Fruit fly (Drosophila melanogaster) whole organism, adult: Measurements from ENCODE around the gene CG33941.

ENCODE experiments used
- CG11617 ChIP-seq: fragments of 200-800 bp; sonication (Bioruptor generic); optimal IDR thresholded peaks from 2 replicates; lab custom pipeline; 2017; ENCODE audit warnings: mild to moderate bottlenecking, missing biosample characterization, missing genetic modification reagents, missing genetic modification characterization
- CG12768 ChIP-seq: fragments of 200-800 bp; sonication (Bioruptor generic); optimal IDR thresholded peaks from 2 replicates; lab custom pipeline; 2017; ENCODE audit warnings: missing biosample characterization, missing genetic modification characterization, mild to moderate bottlenecking, moderate library complexity, missing genetic modification reagents
- CG14711 ChIP-seq: fragments of 200-800 bp; sonication (Bioruptor generic); optimal IDR thresholded peaks from 2 replicates; lab custom pipeline; 2018; ENCODE audit warnings: missing biosample characterization, mild to moderate bottlenecking, missing genetic modification characterization, moderate library complexity
- CG1620 ChIP-seq: fragments of 200-800 bp; sonication (Bioruptor generic); optimal IDR thresholded peaks from 2 replicates; lab custom pipeline; 2016; ENCODE audit warnings: missing biosample characterization, missing genetic modification characterization
- CG33017 ChIP-seq: fragments of 200-800 bp; sonication (Bioruptor generic); optimal IDR thresholded peaks from 2 replicates; lab custom pipeline; 2018; ENCODE audit warnings: missing biosample characterization, mild to moderate bottlenecking, missing genetic modification characterization, moderate library complexity
- CG5204 ChIP-seq: fragments of 200-800 bp; sonication (Bioruptor generic); optimal IDR thresholded peaks from 2 replicates; lab custom pipeline; 2016; ENCODE audit warnings: missing biosample characterization, missing genetic modification characterization
- CG7045 ChIP-seq: fragments of 200-800 bp; sonication (Bioruptor generic); optimal IDR thresholded peaks from 2 replicates; lab custom pipeline; 2017; ENCODE audit warnings: missing biosample characterization, mild to moderate bottlenecking, missing genetic modification characterization
- CG7101 ChIP-seq: fragments of 200-800 bp; sonication (Bioruptor generic); optimal IDR thresholded peaks from 2 replicates; lab custom pipeline; 2018; ENCODE audit warnings: missing biosample characterization, mild to moderate bottlenecking, missing genetic modification characterization, moderate library complexity
- Clk ChIP-seq: fragments of 200-800 bp; sonication (Bioruptor generic); optimal IDR thresholded peaks from 2 replicates; lab custom pipeline; 2017; ENCODE audit warnings: missing biosample characterization, missing genetic modification characterization
- Crg-1 ChIP-seq: fragments of 200-800 bp; sonication (Bioruptor generic); optimal IDR thresholded peaks from 2 replicates; lab custom pipeline; 2016; ENCODE audit warnings: missing biosample characterization, missing genetic modification characterization
- Hr96 ChIP-seq: fragments of 200-800 bp; sonication (Bioruptor generic); optimal IDR thresholded peaks from 2 replicates; lab custom pipeline; 2016; ENCODE audit warnings: missing biosample characterization, missing genetic modification characterization
- Mnt ChIP-seq: fragments of 200-800 bp; sonication (Bioruptor generic); optimal IDR thresholded peaks from 2 replicates; lab custom pipeline; 2016; ENCODE audit warnings: missing biosample characterization, mild to moderate bottlenecking, missing genetic modification characterization
- bab1 ChIP-seq: fragments of 200-800 bp; sonication (Bioruptor generic); optimal IDR thresholded peaks from 3 replicates; lab custom pipeline; 2019; ENCODE audit warnings: missing biosample characterization, mild to moderate bottlenecking, missing genetic modification characterization, moderate library complexity
- cic ChIP-seq: fragments of 200-800 bp; sonication (Bioruptor generic); optimal IDR thresholded peaks from 2 replicates; lab custom pipeline; 2017; ENCODE audit warnings: missing biosample characterization, mild to moderate bottlenecking, missing genetic modification characterization, moderate library complexity
- cnc ChIP-seq, 2 experiments: fragments of >200 bp; optimal IDR thresholded peaks; 2 replicates each; lab custom pipeline; 2017
- kay ChIP-seq: fragments of 200-800 bp; sonication (Bioruptor generic); peaks from one replicate; lab custom pipeline; 2016; ENCODE audit warnings: missing biosample characterization, missing genetic modification characterization, borderline replicate concordance
- ovo ChIP-seq: fragments of 200-800 bp; sonication (Bioruptor generic); optimal IDR thresholded peaks from 2 replicates; lab custom pipeline; 2016; ENCODE audit warnings: missing biosample characterization, missing genetic modification characterization
- pad ChIP-seq: fragments of 200-800 bp; sonication (Bioruptor generic); optimal IDR thresholded peaks from 3 replicates; lab custom pipeline; 2017; ENCODE audit warnings: missing biosample characterization, missing genetic modification characterization, mild to moderate bottlenecking, moderate library complexity, missing genetic modification reagents
- tj ChIP-seq: fragments of 200-800 bp; sonication (Bioruptor generic); optimal IDR thresholded peaks from 3 replicates; lab custom pipeline; 2017; ENCODE audit warnings: missing biosample characterization, mild to moderate bottlenecking, missing genetic modification characterization, moderate library complexity
- toe ChIP-seq: fragments of 200-800 bp; sonication (Bioruptor generic); optimal IDR thresholded peaks from 2 replicates; lab custom pipeline; 2016; ENCODE audit warnings: missing biosample characterization, missing genetic modification characterization

CG33941 gene

dm6 chr4:458608-459007 is 8.7 kb upstream of the CG33941 start:
- TF ChIP-seq tj (GFP tag; lab: Kevin White, UChicago) (no peak), CG11617 (GFP tag; lab: Kevin White, UChicago) (no peak), cic (GFP tag; lab: Kevin White, UChicago) (no peak), Hr96 (GFP tag; lab: Kevin White, UChicago) (no peak), Mnt (GFP tag; lab: Kevin White, UChicago) (no peak), Clk (GFP tag; lab: Kevin White, UChicago) (no peak), CG7045 (GFP tag; lab: Kevin White, UChicago) (no peak), CG1620 (no peak), ovo (no peak), CG5204 (no peak), Crg-1 (GFP tag; lab: Kevin White, UChicago) (no peak), cnc (optimal IDR thresholded peaks at IDR 0.05; lab: Kevin White, UChicago) (no peak)

- no peak for TF ChIP-seq cic (GFP tag; lab: Kevin White, UChicago)
- peak; percentile 16 for TF ChIP-seq CG12768 (GFP tag; lab: Kevin White, UChicago)
- peak; percentile 66 for TF ChIP-seq bab1 (GFP tag; lab: Kevin White, UChicago)
- TF ChIP-seq Mnt (GFP tag; lab: Kevin White, UChicago) = no peak
- TF ChIP-seq CG14711 (tag; lab: Kevin White, UChicago) = no peak
- no peak for TF ChIP-seq CG7101
These were observed 743 bp upstream of the CG33941 start, which contains the start of gene Taf3 for dm6 chr4:466543-466965. Gene Taf3 (minus strand): TSS chr4:466828.

DNA sequence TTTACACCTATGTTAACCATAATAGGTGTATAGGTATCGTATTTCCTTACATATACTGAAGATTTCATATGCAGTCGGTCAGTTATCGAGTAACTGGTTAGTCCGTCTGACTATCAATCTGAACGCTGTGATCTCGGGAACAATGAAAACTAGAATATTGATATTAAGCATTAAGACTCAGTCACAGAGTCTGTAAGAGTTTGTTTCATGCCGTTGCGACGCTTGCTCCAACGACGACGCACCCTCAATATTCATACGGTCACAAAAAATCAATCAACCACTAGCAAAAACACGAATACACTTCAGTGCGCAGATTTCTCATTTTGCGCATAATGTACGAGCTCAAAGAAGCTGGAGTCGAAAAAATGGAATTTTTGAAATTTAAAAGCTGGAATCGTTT is 734 bp downstream of the CG33941 start:
- TF ChIP-seq CG7045 (GFP tag; lab: Kevin White, UChicago) = no peak
- TF ChIP-seq bab1 (GFP tag; lab: Kevin White, UChicago) = no peak
- no peak for TF ChIP-seq CG7101
- no peak for TF ChIP-seq tj (GFP tag; lab: Kevin White, UChicago)
- no peak for TF ChIP-seq CG1620
- no peak for TF ChIP-seq CG5204
- no peak for TF ChIP-seq Clk (GFP tag; lab: Kevin White, UChicago)
- TF ChIP-seq CG11617 (GFP tag; lab: Kevin White, UChicago) = no peak
- no peak for TF ChIP-seq cnc (optimal IDR thresholded peaks at IDR 0.05; lab: Kevin White, UChicago)
- no peak for TF ChIP-seq toe
- no peak for TF ChIP-seq CG14711 (tag; lab: Kevin White, UChicago)
- no peak for TF ChIP-seq cic (GFP tag; lab: Kevin White, UChicago)
- TF ChIP-seq Mnt (GFP tag; lab: Kevin White, UChicago) = no peak
- no peak for TF ChIP-seq Crg-1 (GFP tag; lab: Kevin White, UChicago)

- TF ChIP-seq kay = peak; percentile 92
- TF ChIP-seq CG33017 = no peak
These were observed 1.4 kb downstream of the CG33941 start for dm6 chr4:468634-469238.

- TF ChIP-seq bab1 (GFP tag; lab: Kevin White, UChicago) (no peak), toe (no peak), pad (GFP tag; lab: Kevin White, UChicago) (no peak), CG7045 (GFP tag; lab: Kevin White, UChicago) (no peak), CG11617 (GFP tag; lab: Kevin White, UChicago) (no peak), CG33017 (no peak), CG12768 (GFP tag; lab: Kevin White, UChicago) (no peak)
These were observed 14.4 kb downstream of the CG33941 start for dm6 chr4:481739-482138.

DNA sequence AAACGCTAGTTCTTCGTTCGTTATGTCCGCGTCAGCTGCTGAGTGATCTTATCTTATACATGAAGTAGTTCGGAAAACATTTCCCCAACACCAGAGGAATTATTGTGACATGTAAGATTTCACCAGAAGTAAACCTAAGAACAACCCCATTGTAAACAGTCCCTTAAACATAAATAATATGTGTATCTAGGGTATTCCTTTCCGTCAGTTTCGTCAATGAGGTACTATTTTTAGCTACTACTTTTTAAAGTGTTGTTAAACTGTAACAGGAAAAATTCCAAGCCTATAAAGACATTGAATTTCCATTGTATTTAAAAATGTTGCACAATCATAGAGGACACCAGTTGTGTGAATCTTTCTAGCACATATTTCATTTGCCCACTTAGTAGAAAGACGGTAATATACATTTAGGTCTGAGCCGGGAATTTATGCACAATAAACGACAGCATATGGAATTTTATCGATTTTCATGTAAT is 15.4 kb downstream of the CG33941 start:
- TF ChIP-seq toe (no peak), Clk (GFP tag; lab: Kevin White, UChicago) (no peak), Crg-1 (GFP tag; lab: Kevin White, UChicago) (peak; percentile 26)

DNA sequence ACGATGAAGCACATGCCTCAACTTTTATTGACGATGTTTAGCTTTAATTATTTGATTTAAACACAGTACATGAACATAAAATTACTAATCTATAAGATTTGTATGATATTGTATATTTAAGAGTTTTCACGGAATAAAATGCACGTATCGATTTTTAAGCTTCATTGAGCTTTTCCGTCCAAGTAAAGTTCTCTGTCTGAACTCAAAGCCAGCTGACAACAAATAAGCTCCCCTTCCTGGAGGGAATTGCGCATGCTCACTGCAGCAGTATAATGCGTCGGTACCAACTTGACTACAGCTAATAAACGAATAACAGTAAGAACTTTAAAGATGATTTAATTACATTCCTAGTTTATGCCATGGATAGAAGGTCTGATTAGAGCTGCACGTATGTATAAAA is 16.3 kb downstream of the CG33941 start:
- TF ChIP-seq CG1620 = no peak
- TF ChIP-seq CG33017 = no peak
- no peak for TF ChIP-seq tj (GFP tag; lab: Kevin White, UChicago)
- no peak for TF ChIP-seq CG11617 (GFP tag; lab: Kevin White, UChicago)
- TF ChIP-seq toe = no peak

- TF ChIP-seq kay (peak; percentile 92), CG33017 (no peak)
These were observed 18.5 kb downstream of the CG33941 start for dm6 chr4:485796-486195.
